Worm (Caenorhabditis elegans): Measurements from ENCODE around the gene fbxa-19.
A peak's percentile ranks its signal among the peaks of the same experiment; 100 is the strongest.

The fbxa-19 gene

ce11 chrIII:1342919-1343419 lies 27.8 kb downstream of the fbxa-19 start, which contains the start of gene fbxa-27:
fbxa-27 (plus strand) TSS chrIII:1342969.
- TF ChIP-seq ama-1 (optimal IDR thresholded peaks at IDR 0.05) (no peak), mxl-3 (GFP tag; optimal IDR thresholded peaks at IDR 0.05) (no peak), ceh-44 (GFP tag; IDR thresholded peaks at IDR 0.05) (no peak), unc-62 (GFP tag; optimal IDR thresholded peaks at IDR 0.05 in 1 of 2) (peak in 1 of 2 experiments; percentile 61), unc-62 (tag; optimal IDR thresholded peaks at IDR 0.05) (no peak), ceh-32 (tag; optimal IDR thresholded peaks at IDR 0.05; ENCODE audit: poor library complexity) (no peak), unc-39 (tag; optimal IDR thresholded peaks at IDR 0.05) (no peak), zag-1 (tag; optimal IDR thresholded peaks at IDR 0.05) (no peak)

ce11 chrIII:1345694-1346093 lies 30.5 kb downstream of the fbxa-19 start, which contains the start of gene Y82E9BL.6:
Y82E9BL.6 (minus strand) TSS chrIII:1345794.
- no peak for TF ChIP-seq hif-1 (tag; optimal IDR thresholded peaks at IDR 0.05)
- TF ChIP-seq unc-130 (GFP tag; optimal IDR thresholded peaks at IDR 0.05), result no peak
- no peak for TF ChIP-seq zfp-2 (tag; optimal IDR thresholded peaks at IDR 0.05)
- TF ChIP-seq mxl-2 (GFP tag; conservative IDR thresholded peaks at IDR 0.05), result no peak
- TF ChIP-seq lsy-2 (tag; optimal IDR thresholded peaks at IDR 0.05), result no peak
- TF ChIP-seq R02D3.7 (tag; optimal IDR thresholded peaks at IDR 0.05), result no peak

ce11 chrIII:1347003-1347402 lies 31.8 kb downstream of the fbxa-19 start:
- TF ChIP-seq aha-1 (tag), result peak; percentile 92
- TF ChIP-seq spr-1 (tag; optimal IDR thresholded peaks at IDR 0.05), result no peak
- TF ChIP-seq unc-62 (GFP tag; optimal IDR thresholded peaks at IDR 0.05 in 1 of 2), result peak in 1 of 2 experiments; percentile 58
- TF ChIP-seq unc-62 (tag; optimal IDR thresholded peaks at IDR 0.05), result no peak

ce11 chrIII:1347539-1347938 lies 32.3 kb downstream of the fbxa-19 start, which contains the start of gene Y82E9BL.5:
Y82E9BL.5 (minus strand) TSS chrIII:1347639.
- TF ChIP-seq ZK337.2 (GFP tag; IDR thresholded peaks at IDR 0.05) (no peak), dmd-8 (GFP tag; IDR thresholded peaks at IDR 0.05) (no peak)

- TF ChIP-seq pqm-1 (tag; optimal IDR thresholded peaks at IDR 0.05) (peak; percentile 64), daf-16 (GFP tag; optimal IDR thresholded peaks at IDR 0.05) (no peak), daf-16 (tag; optimal IDR thresholded peaks at IDR 0.05) (peak; percentile 29), mxl-3 (GFP tag; optimal IDR thresholded peaks at IDR 0.05) (peak; percentile 30), egl-43 (GFP tag; IDR thresholded peaks at IDR 0.05) (no peak), spr-1 (tag; optimal IDR thresholded peaks at IDR 0.05) (no peak), nhr-28 (tag; optimal IDR thresholded peaks at IDR 0.05) (peak; percentile 34), php-3 (GFP tag; IDR thresholded peaks at IDR 0.05) (0 out of 2 replicates have a peak, but pooled peaks have one; percentile 48), hif-1 (tag; optimal IDR thresholded peaks at IDR 0.05) (peak in 1 of 2 experiments; percentile 20), mdl-1 (tag; optimal IDR thresholded peaks at IDR 0.05) (peak in 1 of 2 experiments; percentile 31), ceh-28 (tag; optimal IDR thresholded peaks at IDR 0.05) (no peak), nhr-237 (tag; optimal IDR thresholded peaks at IDR 0.05) (no peak), Y5F2A.4 (GFP tag; optimal IDR thresholded peaks at IDR 0.05) (no peak)
Observed at ce11 chrIII:1349313-1349712, 34.1 kb downstream of the fbxa-19 start, which contains the start of gene fbxa-25. fbxa-25 (minus strand) TSS chrIII:1349450.

- TF ChIP-seq ceh-82 (tag; optimal IDR thresholded peaks at IDR 0.05) (no peak), lin-1 (GFP tag; IDR thresholded peaks at IDR 0.05) (no peak), nhr-76 (tag; optimal IDR thresholded peaks at IDR 0.05) (no peak), set-16 (GFP tag; IDR thresholded peaks at IDR 0.05) (no peak), rbr-2 (tag; optimal IDR thresholded peaks at IDR 0.05) (no peak), Y48G9A.11 (GFP tag; IDR thresholded peaks at IDR 0.05) (no peak), ceh-44 (GFP tag; IDR thresholded peaks at IDR 0.05) (no peak), fkh-10 (GFP tag; optimal IDR thresholded peaks at IDR 0.05) (no peak), lim-7 (GFP tag; IDR thresholded peaks at IDR 0.05) (no peak), ces-1 (GFP tag; optimal IDR thresholded peaks at IDR 0.05) (no peak), ctbp-1 (GFP tag; IDR thresholded peaks at IDR 0.05) (no peak), snpc-1.2 (GFP tag; IDR thresholded peaks at IDR 0.05) (no peak), unc-39 (tag; optimal IDR thresholded peaks at IDR 0.05) (no peak), daf-12 (tag; optimal IDR thresholded peaks at IDR 0.05) (no peak)
Observed at ce11 chrIII:1350745-1351144, 35.5 kb downstream of the fbxa-19 start, which contains the start of gene Y82E9BL.3. Y82E9BL.3 (minus strand) TSS chrIII:1350845.

Measured in whole organism, L4 larva.